Fruit fly (Drosophila melanogaster) whole organism: ENCODE results near the gene AlaRS.

Source experiments
- CG8478 ChIP-seq: fragments of >200 bp; optimal IDR thresholded peaks from 2 replicates; lab custom pipeline; 2018; ENCODE audit warnings: inconsistent platforms
- Dll ChIP-seq: fragments of >200 bp; optimal IDR thresholded peaks from 2 replicates; lab custom pipeline; 2017
- EcR ChIP-seq, 2 experiments: fragments of >200 bp; optimal IDR thresholded peaks; 2 replicates each; lab custom pipeline; 2017; ENCODE audit warnings: missing biosample characterization in 2 of 2, missing genetic modification characterization in 2 of 2, missing genetic modification reagents in 2 of 2
- pan ChIP-seq: fragments of >200 bp; optimal IDR thresholded peaks from 2 replicates; lab custom pipeline; 2017
- psq ChIP-seq: fragments of >200 bp; optimal IDR thresholded peaks from 2 replicates; lab custom pipeline; 2017
- usp ChIP-seq: fragments of >200 bp; optimal IDR thresholded peaks from 2 replicates; lab custom pipeline; 2017; ENCODE audit warnings: missing biosample characterization, missing genetic modification characterization, mixed read lengths

AlaRS gene

dm6 chr2L:8328526-8329097, 53.0 kb downstream of the AlaRS start:
- no peak for TF ChIP-seq psq (lab: Kevin White, UChicago)
- TF ChIP-seq EcR (GFP tag; optimal IDR thresholded peaks at IDR 0.05; lab: Kevin White, UChicago): no peak
- no peak for TF ChIP-seq Dll (lab: Kevin White, UChicago)
- no peak for TF ChIP-seq CG8478 (lab: Kevin White, UChicago)
- TF ChIP-seq pan (lab: Kevin White, UChicago): no peak
- no peak for TF ChIP-seq usp (GFP tag; lab: Kevin White, UChicago)
